Worm (Caenorhabditis elegans) whole organism, L1 larva: ENCODE data around the gene ugt-20.
"Not testable (repeated sequence)": the region's sequence is repeated elsewhere in the genome, so short reads cannot be mapped to it uniquely, and the experiment has no call there.

Experiments used
- C04F5.9 ChIP-seq: sonication (generic microtip); optimal IDR thresholded peaks from 2 replicates; lab custom pipeline; 2016; ENCODE audit warnings: missing genetic modification characterization, missing compliant biosample characterization
- C16A3.4 ChIP-seq: fragments of 150-350 bp; optimal IDR thresholded peaks from 2 replicates; lab custom pipeline; 2014; ENCODE audit warnings: missing biosample characterization, missing genetic modification characterization
- C34B4.2 ChIP-seq: sonication (generic microtip); optimal IDR thresholded peaks from 2 replicates; lab custom pipeline; 2017; ENCODE audit warnings: mild to moderate bottlenecking, missing genetic modification characterization, missing compliant biosample characterization
- aha-1 ChIP-seq: fragments of 150-350 bp; optimal IDR thresholded peaks from 2 replicates; lab custom pipeline; 2014; ENCODE audit warnings: missing biosample characterization, missing genetic modification characterization
- ama-1 ChIP-seq: fragments of 150-350 bp; optimal IDR thresholded peaks from 2 replicates; lab custom pipeline; 2014
- ceh-8 ChIP-seq: fragments of 200-800 bp; sonication (Bioruptor generic); optimal IDR thresholded peaks from 2 replicates; lab custom pipeline; 2018; ENCODE audit warnings: mild to moderate bottlenecking, missing genetic modification characterization, moderate library complexity, missing compliant biosample characterization
- ces-1 ChIP-seq: fragments of 150-350 bp; optimal IDR thresholded peaks from 2 replicates; lab custom pipeline; 2014; ENCODE audit warnings: missing biosample characterization, missing genetic modification reagents, missing genetic modification characterization
- efl-3 ChIP-seq: fragments of 200-800 bp; sonication (Bioruptor generic); optimal IDR thresholded peaks from 2 replicates; lab custom pipeline; 2018; ENCODE audit warnings: mild to moderate bottlenecking, missing genetic modification characterization, missing compliant biosample characterization
- egl-27 ChIP-seq, 2 experiments: fragments of 150-350 bp in 1 of 2; sonication (generic microtip); optimal IDR thresholded peaks; 3 replicates each; lab custom pipeline; 2017 to 2018; ENCODE audit warnings: missing biosample characterization in 2 of 2, missing genetic modification characterization in 2 of 2, missing genetic modification reagents in 2 of 2
- fkh-10 ChIP-seq: sonication (generic microtip); optimal IDR thresholded peaks from 2 replicates; lab custom pipeline; 2017; ENCODE audit warnings: missing biosample characterization, missing genetic modification reagents, missing genetic modification characterization
- fkh-4 ChIP-seq: sonication (generic microtip); optimal IDR thresholded peaks from 2 replicates; lab custom pipeline; 2016; ENCODE audit warnings: missing compliant biosample characterization, missing genetic modification characterization, borderline replicate concordance
- fos-1 ChIP-seq: fragments of 150-350 bp; optimal IDR thresholded peaks from 2 replicates; lab custom pipeline; 2014; ENCODE audit warnings: missing biosample characterization, missing genetic modification characterization
- isw-1 ChIP-seq: fragments of 200-800 bp; sonication (Bioruptor generic); IDR thresholded peaks from 2 replicates; pipeline ENCODE4 v1.3.6; 2022; ENCODE audit warnings: missing genetic modification characterization, missing compliant biosample characterization
- lin-13 ChIP-seq: fragments of 150-350 bp; optimal IDR thresholded peaks from 2 replicates; lab custom pipeline; 2014; ENCODE audit warnings: missing biosample characterization, missing genetic modification reagents, missing genetic modification characterization
- lin-15B ChIP-seq: fragments of 150-350 bp; sonication (generic microtip); optimal IDR thresholded peaks from 3 replicates; lab custom pipeline; 2014; ENCODE audit warnings: missing biosample characterization, missing genetic modification characterization
- lin-35 ChIP-seq, 2 experiments: fragments of 150-350 bp; optimal IDR thresholded peaks; 2 replicates each; lab custom pipeline; 2014; ENCODE audit warnings: missing biosample characterization in 2 of 2, missing genetic modification characterization in 2 of 2, missing genetic modification reagents in 2 of 2
- lin-39 ChIP-seq: fragments of 150-350 bp; optimal IDR thresholded peaks from 2 replicates; lab custom pipeline; 2014; ENCODE audit warnings: missing biosample characterization, missing genetic modification reagents, missing genetic modification characterization
- mab-9 ChIP-seq: fragments of 200-800 bp; sonication (Bioruptor generic); IDR thresholded peaks from 2 replicates; pipeline ENCODE4 v1.3.6; 2022; ENCODE audit warnings: missing genetic modification reagents, missing genetic modification characterization, missing compliant biosample characterization
- nhr-11 ChIP-seq: fragments of 150-350 bp; optimal IDR thresholded peaks from 2 replicates; lab custom pipeline; 2014; ENCODE audit warnings: missing biosample characterization, missing genetic modification characterization
- nhr-237 ChIP-seq: fragments of 150-350 bp; optimal IDR thresholded peaks from 2 replicates; lab custom pipeline; 2014; ENCODE audit warnings: missing biosample characterization, missing genetic modification characterization
- nhr-47 ChIP-seq: sonication (generic microtip); optimal IDR thresholded peaks from 2 replicates; lab custom pipeline; 2016; ENCODE audit warnings: mild to moderate bottlenecking, missing genetic modification characterization, moderate library complexity, missing compliant biosample characterization
- nhr-77 ChIP-seq: fragments of 150-350 bp; optimal IDR thresholded peaks from 2 replicates; lab custom pipeline; 2014; ENCODE audit warnings: missing biosample characterization, missing genetic modification characterization
- nhr-84 ChIP-seq: sonication (generic microtip); optimal IDR thresholded peaks from 2 replicates; lab custom pipeline; 2017; ENCODE audit warnings: missing biosample characterization, missing genetic modification characterization
- nhr-85 ChIP-seq: sonication (generic microtip); peaks from one replicate; lab custom pipeline; 2016; ENCODE audit warnings: missing genetic modification characterization, inconsistent platforms, missing compliant biosample characterization
- nhr-90 ChIP-seq: sonication (generic microtip); optimal IDR thresholded peaks from 2 replicates; lab custom pipeline; 2016; ENCODE audit warnings: mild to moderate bottlenecking, missing genetic modification characterization, missing compliant biosample characterization; ENCODE audit not compliant: poor library complexity
- pax-3 ChIP-seq: fragments of 200-800 bp; sonication (Bioruptor generic); optimal IDR thresholded peaks from 2 replicates; lab custom pipeline; 2018; ENCODE audit warnings: mild to moderate bottlenecking, missing genetic modification characterization, moderate library complexity, missing compliant biosample characterization
- pqm-1 ChIP-seq: sonication (generic microtip); optimal IDR thresholded peaks from 3 replicates; lab custom pipeline; 2017; ENCODE audit warnings: missing biosample characterization, missing genetic modification characterization
- rnt-1 ChIP-seq: sonication (generic microtip); optimal IDR thresholded peaks from 2 replicates; lab custom pipeline; 2016; ENCODE audit warnings: mild to moderate bottlenecking, missing genetic modification characterization, moderate library complexity, missing compliant biosample characterization
- skn-1 ChIP-seq: fragments of 150-350 bp; optimal IDR thresholded peaks from 2 replicates; lab custom pipeline; 2014; ENCODE audit warnings: missing biosample characterization, missing genetic modification characterization
- sox-4 ChIP-seq: sonication (generic microtip); optimal IDR thresholded peaks from 2 replicates; lab custom pipeline; 2016; ENCODE audit warnings: missing genetic modification characterization, missing compliant biosample characterization
- sup-37 ChIP-seq: fragments of 200-800 bp; sonication (Bioruptor generic); optimal IDR thresholded peaks from 2 replicates; lab custom pipeline; 2018; ENCODE audit warnings: mild to moderate bottlenecking, missing genetic modification characterization, missing compliant biosample characterization
- unc-62 ChIP-seq: fragments of 150-350 bp; optimal IDR thresholded peaks from 2 replicates; lab custom pipeline; 2014; ENCODE audit warnings: missing biosample characterization, missing genetic modification reagents, missing genetic modification characterization
- unc-86 ChIP-seq: sonication (generic microtip); optimal IDR thresholded peaks from 2 replicates; lab custom pipeline; 2016; ENCODE audit warnings: missing genetic modification characterization, missing compliant biosample characterization
- unc-98 ChIP-seq: fragments of 200-800 bp; sonication (Bioruptor generic); IDR thresholded peaks from 2 replicates; pipeline ENCODE4 v1.3.6; 2022; ENCODE audit warnings: missing genetic modification characterization, missing compliant biosample characterization
- vab-15 ChIP-seq: sonication (generic microtip); optimal IDR thresholded peaks from 2 replicates; lab custom pipeline; 2017; ENCODE audit warnings: missing genotype, mild to moderate bottlenecking, missing genetic modification characterization, missing compliant biosample characterization
- zag-1 ChIP-seq: fragments of 150-350 bp; optimal IDR thresholded peaks from 2 replicates; lab custom pipeline; 2014; ENCODE audit warnings: missing biosample characterization, missing genetic modification characterization
- zip-4 ChIP-seq: fragments of 200-800 bp; sonication (Bioruptor generic); optimal IDR thresholded peaks from 2 replicates; lab custom pipeline; 2018; ENCODE audit warnings: mild to moderate bottlenecking, missing genetic modification characterization, moderate library complexity, missing compliant biosample characterization

ugt-20 gene

DNA sequence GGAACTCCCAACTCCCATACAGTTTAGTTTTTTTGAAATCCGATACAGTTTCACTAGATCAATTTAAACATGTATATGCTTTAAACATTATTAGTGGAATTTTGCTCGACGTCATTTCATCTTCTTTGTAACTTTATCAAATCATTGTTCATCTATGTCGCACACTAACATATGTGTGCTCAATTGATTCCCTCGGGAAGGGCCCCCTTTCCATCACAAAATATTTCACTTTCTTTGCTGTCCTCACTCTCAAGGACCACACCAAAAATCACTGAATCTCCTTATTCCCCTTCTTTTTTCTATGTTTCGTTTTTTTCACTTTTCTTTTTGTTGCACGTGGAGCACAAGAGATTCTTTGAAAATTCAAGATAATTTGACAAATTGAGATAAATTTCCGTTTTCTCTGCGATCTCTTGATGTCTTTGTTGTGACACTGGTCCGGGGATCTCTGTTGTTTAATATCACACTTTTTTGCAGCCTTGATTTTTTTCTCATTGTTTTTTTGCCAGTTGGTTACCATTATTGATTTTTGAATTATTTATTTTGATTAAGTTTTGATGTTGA, 36.2 kb downstream of the ugt-20 start (continued):
- TF ChIP-seq rnt-1 (tag; lab: Kevin White, UChicago) = no peak
- no peak for TF ChIP-seq ces-1 (GFP tag; lab: Kevin White, UChicago)
- no peak for TF ChIP-seq nhr-11
- no peak for TF ChIP-seq nhr-85 (tag; lab: Kevin White, UChicago)
- no peak for TF ChIP-seq efl-3 (GFP tag; lab: Kevin White, UChicago)
- no peak for TF ChIP-seq nhr-47 (tag; lab: Kevin White, UChicago)
- no peak for TF ChIP-seq ama-1 (lab: Kevin White, UChicago)
- TF ChIP-seq skn-1 = no peak
- TF ChIP-seq fkh-4 (tag; lab: Kevin White, UChicago) = no peak
- TF ChIP-seq mab-9 (GFP tag; lab: Robert Waterston, UW) = 0 out of 2 replicates have a peak, but pooled peaks have one; percentile 15
- no peak for TF ChIP-seq unc-98 (GFP tag; lab: Robert Waterston, UW)
- TF ChIP-seq lin-39 = peak; percentile 82
- TF ChIP-seq ceh-8 = no peak
- no peak for TF ChIP-seq pax-3 (tag; lab: Kevin White, UChicago)
- no peak for TF ChIP-seq nhr-237 (tag; lab: Kevin White, UChicago)
- TF ChIP-seq vab-15 = peak; percentile 100
- no peak for TF ChIP-seq fos-1 (tag; lab: Kevin White, UChicago)
- no peak for TF ChIP-seq zip-4 (GFP tag; lab: Kevin White, UChicago)
- no peak for TF ChIP-seq C16A3.4
- no peak for TF ChIP-seq unc-86 (tag; lab: Kevin White, UChicago)
- no peak for TF ChIP-seq nhr-90 (tag; lab: Kevin White, UChicago)

DNA sequence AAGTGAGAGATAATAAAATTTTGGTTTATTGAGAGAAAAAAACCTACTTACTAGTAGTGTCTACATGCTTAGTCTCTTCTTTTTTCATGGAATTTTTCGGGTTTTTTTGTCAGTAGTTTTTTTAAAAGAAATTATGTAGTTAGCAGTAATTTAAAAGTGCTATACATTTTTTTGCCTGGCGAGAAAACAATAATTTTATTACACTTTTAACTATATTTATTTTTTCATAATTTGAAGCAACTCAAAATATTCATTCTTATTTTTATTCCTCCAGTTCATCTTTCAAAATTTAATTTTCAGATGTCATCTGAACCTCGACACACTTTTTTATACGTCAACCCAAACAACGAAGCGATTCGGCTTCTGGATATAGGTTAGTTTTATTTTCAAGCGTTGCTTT, 42.7 kb downstream of the ugt-20 start, which contains the start of gene kcc-2:
kcc-2 (plus strand) TSS at position 301 of the 400 bp plus-strand sequence.
- TF ChIP-seq unc-62 (GFP tag; lab: Kevin White, UChicago) (no peak), fos-1 (tag; lab: Kevin White, UChicago) (no peak), zag-1 (tag; lab: Kevin White, UChicago) (no peak), sox-4 (no peak), C04F5.9 (tag; lab: Kevin White, UChicago) (no peak), lin-35 (GFP tag; optimal IDR thresholded peaks at IDR 0.05; lab: Kevin White, UChicago) (no peak), skn-1 (no peak), lin-15B (tag; lab: Kevin White, UChicago) (no peak), nhr-47 (tag; lab: Kevin White, UChicago) (no peak), pqm-1 (no peak), vab-15 (no peak), nhr-85 (tag; lab: Kevin White, UChicago) (no peak), nhr-77 (no peak), C34B4.2 (tag; lab: Kevin White, UChicago) (no peak), aha-1 (tag; lab: Kevin White, UChicago) (no peak)

DNA sequence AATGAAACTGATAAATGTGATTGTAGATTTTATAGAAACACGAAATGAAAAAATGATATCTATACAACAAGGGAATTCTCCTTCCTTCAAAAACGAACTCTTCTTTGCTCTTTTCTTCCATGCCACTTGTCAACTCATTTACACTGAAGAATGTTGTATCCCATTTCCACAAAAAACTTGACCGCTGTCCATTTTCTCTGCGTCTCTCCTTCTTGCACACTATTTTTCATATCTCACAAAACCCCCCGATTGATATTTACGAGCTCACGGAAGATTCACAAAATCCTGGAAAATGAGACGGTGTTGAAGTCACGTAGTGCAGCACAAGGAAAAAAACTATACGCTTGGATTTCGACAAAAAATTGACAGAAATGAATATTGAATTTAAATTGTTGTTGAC, 48.3 kb downstream of the ugt-20 start:
- no peak for TF ChIP-seq fos-1 (tag; lab: Kevin White, UChicago)
- no peak for TF ChIP-seq zip-4 (GFP tag; lab: Kevin White, UChicago)
- no peak for TF ChIP-seq egl-27 (tag; optimal IDR thresholded peaks at IDR 0.05; lab: Kevin White, UChicago)
- no peak for TF ChIP-seq nhr-84
- no peak for TF ChIP-seq nhr-77
- no peak for TF ChIP-seq C16A3.4
- no peak for TF ChIP-seq lin-39
- TF ChIP-seq isw-1 = no peak
- TF ChIP-seq, all 84 proteins: peak for 0

DNA sequence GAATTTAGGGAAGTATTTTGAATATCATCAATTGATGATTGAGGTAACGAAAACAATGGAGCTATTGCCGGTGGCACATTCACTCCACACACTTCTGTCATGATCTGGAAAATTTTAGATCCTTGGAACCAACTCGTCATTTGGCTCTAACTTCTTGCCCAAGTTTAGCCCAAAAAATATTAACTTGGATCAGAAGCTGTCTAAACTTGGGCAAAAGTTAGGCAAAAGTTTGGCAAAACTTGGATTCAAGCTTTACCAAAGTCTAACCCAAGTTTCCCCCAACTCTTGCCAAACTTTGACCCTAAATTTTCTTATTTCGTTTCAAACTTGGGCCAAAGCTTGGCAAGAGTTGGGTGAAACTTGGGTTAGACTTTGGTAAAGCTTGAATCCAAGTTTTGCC, 49.9 kb downstream of the ugt-20 start, which contains the start of gene pqn-22:
pqn-22 (minus strand) TSS at position 101 of the 400 bp plus-strand sequence.
- not testable (repeated sequence) for TF ChIP-seq sup-37 (GFP tag; lab: Kevin White, UChicago); fkh-10 (GFP tag; lab: Kevin White, UChicago); lin-13
- TF ChIP-seq, all 84 proteins: peak for 0; not testable (repeated sequence) for 84
